Worm (Caenorhabditis elegans) whole organism, L4 larva: ENCODE measurements around the gene AC3.12.

Experiments
- R02D3.7 ChIP-seq: fragments of 150-350 bp; sonication (generic microtip); optimal IDR thresholded peaks from 3 replicates; lab custom pipeline; 2014; ENCODE audit warnings: missing biosample characterization, missing genetic modification characterization
- T20F7.1 ChIP-seq: fragments of 200-800 bp; sonication (Bioruptor generic); optimal IDR thresholded peaks from 2 replicates; lab custom pipeline; 2018; ENCODE audit warnings: mild to moderate bottlenecking, missing genetic modification characterization, missing compliant biosample characterization
- T26A8.4 ChIP-seq: fragments of 200-800 bp; sonication (Bioruptor generic); IDR thresholded peaks from 2 replicates; pipeline ENCODE4 v1.3.6; 2022; ENCODE audit warnings: missing genetic modification characterization, missing compliant biosample characterization
- ZK337.2 ChIP-seq: fragments of 200-800 bp; sonication (Bioruptor generic); IDR thresholded peaks from 2 replicates; pipeline ENCODE4 v1.3.6; 2022; ENCODE audit warnings: missing genetic modification reagents, missing genetic modification characterization, missing compliant biosample characterization
- ama-1 ChIP-seq: fragments of 150-350 bp; optimal IDR thresholded peaks from 2 replicates; lab custom pipeline; 2014; ENCODE audit warnings: inconsistent platforms, mixed read lengths
- arid-1 ChIP-seq: fragments of 200-800 bp; sonication (Bioruptor generic); conservative IDR thresholded peaks from 2 replicates; pipeline ENCODE4 v1.3.6; 2022; ENCODE audit warnings: missing genetic modification reagents, missing genetic modification characterization, missing compliant biosample characterization
- ceh-82 ChIP-seq: sonication (generic microtip); optimal IDR thresholded peaks from 2 replicates; lab custom pipeline; 2017; ENCODE audit warnings: missing biosample characterization, missing genetic modification characterization
- cey-2 ChIP-seq: sonication (generic microtip); optimal IDR thresholded peaks from 3 replicates; lab custom pipeline; 2017; ENCODE audit warnings: missing genetic modification characterization, mild to moderate bottlenecking, missing compliant biosample characterization, antibody characterized with exemption, borderline replicate concordance; ENCODE audit not compliant: insufficient read depth
- ctbp-1 ChIP-seq: fragments of 200-800 bp; sonication (Bioruptor generic); IDR thresholded peaks from 2 replicates; pipeline ENCODE4 v1.3.6; 2022; ENCODE audit warnings: missing genetic modification reagents, missing genetic modification characterization, missing compliant biosample characterization
- daf-12 ChIP-seq: fragments of 150-350 bp; optimal IDR thresholded peaks from 2 replicates; lab custom pipeline; 2014; ENCODE audit warnings: missing biosample characterization, missing genetic modification reagents, missing genetic modification characterization
- daf-16 ChIP-seq, 3 experiments: sonication (generic microtip); optimal IDR thresholded peaks; 2 replicates each; lab custom pipeline; 2016 to 2017; ENCODE audit warnings: missing genetic modification characterization in 3 of 3, missing genetic modification reagents in 3 of 3, mild to moderate bottlenecking in 2 of 3, missing compliant biosample characterization in 2 of 3, missing biosample characterization in 1 of 3, moderate library complexity in 1 of 3
- duxl-1 ChIP-seq: sonication (generic microtip); optimal IDR thresholded peaks from 2 replicates; lab custom pipeline; 2016; ENCODE audit warnings: mild to moderate bottlenecking, missing genetic modification characterization, moderate library complexity, missing compliant biosample characterization; ENCODE audit not compliant: poor library complexity
- egl-27 ChIP-seq: sonication (generic microtip); optimal IDR thresholded peaks from 3 replicates; lab custom pipeline; 2017; ENCODE audit warnings: missing biosample characterization, missing genetic modification reagents, missing genetic modification characterization
- egl-43 ChIP-seq: fragments of 200-800 bp; sonication (Bioruptor generic); IDR thresholded peaks from 2 replicates; pipeline ENCODE4 v1.3.6; 2022; ENCODE audit warnings: missing genetic modification reagents, missing genetic modification characterization, missing compliant biosample characterization
- hif-1 ChIP-seq, 2 experiments: sonication (generic microtip); optimal IDR thresholded peaks; 2 replicates each; lab custom pipeline; 2016 to 2017; ENCODE audit warnings: missing compliant biosample characterization in 2 of 2, missing genetic modification characterization in 2 of 2, missing genetic modification reagents in 2 of 2, missing genotype in 2 of 2, mild to moderate bottlenecking in 1 of 2
- hlh-11 ChIP-seq: fragments of 200-800 bp; sonication (Bioruptor generic); optimal IDR thresholded peaks from 2 replicates; lab custom pipeline; 2018; ENCODE audit warnings: mild to moderate bottlenecking, missing genetic modification characterization, missing compliant biosample characterization
- hlh-30 ChIP-seq: sonication (generic microtip); optimal IDR thresholded peaks from 2 replicates; lab custom pipeline; 2017; ENCODE audit warnings: antibody characterized with exemption, mild to moderate bottlenecking, missing genetic modification characterization, missing compliant biosample characterization; ENCODE audit not compliant: insufficient read depth
- jun-1 ChIP-seq: fragments of 150-350 bp; optimal IDR thresholded peaks from 2 replicates; lab custom pipeline; 2014; ENCODE audit warnings: missing biosample characterization, missing genetic modification reagents, missing genetic modification characterization
- lim-7 ChIP-seq: fragments of 200-800 bp; sonication (Bioruptor generic); IDR thresholded peaks from 2 replicates; pipeline ENCODE4 v1.3.6; 2022; ENCODE audit warnings: missing genetic modification characterization, missing compliant biosample characterization
- lin-15B ChIP-seq: fragments of 150-350 bp; sonication (generic microtip); optimal IDR thresholded peaks from 3 replicates; lab custom pipeline; 2014; ENCODE audit warnings: missing biosample characterization, missing genetic modification characterization
- lin-39 ChIP-seq: fragments of 150-350 bp; optimal IDR thresholded peaks from 2 replicates; lab custom pipeline; 2014; ENCODE audit warnings: missing biosample characterization, missing genetic modification reagents, missing genetic modification characterization
- madf-5 ChIP-seq, 2 experiments: fragments of 200-800 bp; sonication (Bioruptor generic); IDR thresholded peaks; 2 replicates each; pipeline ENCODE4 v1.3.6; 2022; ENCODE audit warnings: missing compliant biosample characterization in 2 of 2, missing genetic modification characterization in 2 of 2
- madf-9 ChIP-seq: fragments of 200-800 bp; sonication (Bioruptor generic); conservative IDR thresholded peaks from 2 replicates; pipeline ENCODE4 v1.3.6; 2022; ENCODE audit warnings: missing genetic modification reagents, missing genetic modification characterization, missing compliant biosample characterization
- mdt-29 ChIP-seq: fragments of 200-800 bp; sonication (Bioruptor generic); IDR thresholded peaks from 2 replicates; pipeline ENCODE4 v1.3.6; 2022; ENCODE audit warnings: missing genetic modification reagents, missing genetic modification characterization, missing compliant biosample characterization
- mxl-2 ChIP-seq: fragments of 200-800 bp; sonication (Bioruptor generic); conservative IDR thresholded peaks from 2 replicates; pipeline ENCODE4 v1.3.6; 2022; ENCODE audit warnings: missing genetic modification reagents, missing genetic modification characterization, missing compliant biosample characterization
- mxl-3 ChIP-seq: fragments of 200-800 bp; sonication (Bioruptor generic); optimal IDR thresholded peaks from 2 replicates; lab custom pipeline; 2018; ENCODE audit warnings: mild to moderate bottlenecking, missing genetic modification characterization, missing compliant biosample characterization
- nhr-10 ChIP-seq: fragments of 150-350 bp; optimal IDR thresholded peaks from 2 replicates; lab custom pipeline; 2014; ENCODE audit warnings: missing biosample characterization, missing genetic modification characterization
- nhr-237 ChIP-seq: sonication (generic microtip); optimal IDR thresholded peaks from 2 replicates; lab custom pipeline; 2017; ENCODE audit warnings: missing biosample characterization, missing genetic modification characterization
- nhr-25 ChIP-seq: sonication (generic microtip); optimal IDR thresholded peaks from 2 replicates; lab custom pipeline; 2017; ENCODE audit warnings: missing genetic modification characterization, mild to moderate bottlenecking, missing compliant biosample characterization, antibody characterized with exemption, moderate library complexity, borderline replicate concordance; ENCODE audit not compliant: insufficient read depth
- nhr-28 ChIP-seq: fragments of 150-350 bp; optimal IDR thresholded peaks from 2 replicates; lab custom pipeline; 2014; ENCODE audit warnings: missing biosample characterization, missing genetic modification characterization
- nhr-41 ChIP-seq: fragments of 200-800 bp; sonication (Bioruptor generic); IDR thresholded peaks from 2 replicates; pipeline ENCODE4 v1.3.6; 2022; ENCODE audit warnings: missing genetic modification reagents, missing genetic modification characterization, missing compliant biosample characterization
- nhr-42 ChIP-seq: fragments of 200-800 bp; sonication (Bioruptor generic); IDR thresholded peaks from 2 replicates; pipeline ENCODE4 v1.3.6; 2022; ENCODE audit warnings: missing genetic modification characterization, missing compliant biosample characterization
- nhr-48 ChIP-seq: sonication (generic microtip); optimal IDR thresholded peaks from 2 replicates; lab custom pipeline; 2016; ENCODE audit warnings: mild to moderate bottlenecking, missing genetic modification characterization, missing compliant biosample characterization
- set-16 ChIP-seq: fragments of 200-800 bp; sonication (Bioruptor generic); IDR thresholded peaks from 2 replicates; pipeline ENCODE4 v1.3.6; 2022; ENCODE audit warnings: missing genetic modification reagents, missing genetic modification characterization, missing compliant biosample characterization
- unc-62 ChIP-seq, 3 experiments: fragments of 150-350 bp in 1 of 3; sonication (generic microtip); optimal IDR thresholded peaks in 2 of 3; peaks in 1 of 3; 1 replicate in 1 of 3; 2 replicates in 2 of 3; lab custom pipeline; 2014 to 2017; ENCODE audit warnings: missing biosample characterization in 3 of 3, missing genetic modification characterization in 3 of 3, missing genetic modification reagents in 3 of 3, missing genotype in 1 of 3
- zfp-2 ChIP-seq: sonication (generic microtip); optimal IDR thresholded peaks from 2 replicates; lab custom pipeline; 2016; ENCODE audit warnings: mild to moderate bottlenecking, missing genetic modification characterization, missing compliant biosample characterization
- zip-2 ChIP-seq: fragments of 150-350 bp; optimal IDR thresholded peaks from 2 replicates; lab custom pipeline; 2014; ENCODE audit warnings: missing biosample characterization, missing genetic modification characterization
- ztf-7 ChIP-seq: fragments of 150-350 bp; optimal IDR thresholded peaks from 2 replicates; lab custom pipeline; 2014; ENCODE audit warnings: missing biosample characterization, missing genetic modification characterization

The AC3.12 gene

DNA sequence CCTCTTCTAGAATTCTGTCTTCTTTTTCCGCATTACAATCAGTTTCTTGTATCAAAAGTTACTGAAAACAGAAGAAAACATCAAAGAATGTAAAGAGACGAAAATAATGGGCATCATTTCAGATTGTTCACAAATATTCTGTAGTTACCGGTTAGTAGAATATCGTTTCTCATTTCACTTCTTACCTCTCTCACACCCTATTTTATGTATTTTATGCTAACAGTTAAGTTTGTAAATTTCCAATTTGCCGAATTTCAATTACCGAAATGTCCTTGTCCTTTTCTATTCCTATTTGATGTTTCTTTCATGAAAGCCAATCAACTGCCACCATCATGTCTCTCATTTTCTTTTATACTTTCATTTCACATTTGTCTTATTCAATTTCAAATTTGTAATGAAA lies 44.3 kb upstream of the AC3.12 start (continued):
- TF ChIP-seq ama-1 (lab: Kevin White, UChicago) (no peak), hlh-11 (tag; lab: Kevin White, UChicago) (no peak), madf-9 (GFP tag; lab: Robert Waterston, UW) (no peak), daf-16 (GFP tag; optimal IDR thresholded peaks at IDR 0.05; lab: Kevin White, UChicago) (no peak), daf-16 (tag; optimal IDR thresholded peaks at IDR 0.05; lab: Kevin White, UChicago) (no peak), lin-15B (tag; lab: Kevin White, UChicago) (no peak), nhr-28 (tag; lab: Kevin White, UChicago) (no peak), lin-39 (tag; lab: Kevin White, UChicago) (no peak), T20F7.1 (GFP tag; lab: Kevin White, UChicago) (peak; percentile 6), mxl-3 (GFP tag; lab: Kevin White, UChicago) (no peak), ceh-82 (tag; lab: Kevin White, UChicago) (no peak), mxl-2 (no peak), egl-43 (GFP tag; lab: Robert Waterston, UW) (no peak), T26A8.4 (GFP tag; lab: Robert Waterston, UW) (peak; percentile 62; the same call in 1 of the 2 replicates), ZK337.2 (no peak), nhr-237 (tag; lab: Kevin White, UChicago) (no peak), nhr-41 (GFP tag; lab: Robert Waterston, UW) (no peak), daf-12 (tag; lab: Kevin White, UChicago) (no peak)

DNA sequence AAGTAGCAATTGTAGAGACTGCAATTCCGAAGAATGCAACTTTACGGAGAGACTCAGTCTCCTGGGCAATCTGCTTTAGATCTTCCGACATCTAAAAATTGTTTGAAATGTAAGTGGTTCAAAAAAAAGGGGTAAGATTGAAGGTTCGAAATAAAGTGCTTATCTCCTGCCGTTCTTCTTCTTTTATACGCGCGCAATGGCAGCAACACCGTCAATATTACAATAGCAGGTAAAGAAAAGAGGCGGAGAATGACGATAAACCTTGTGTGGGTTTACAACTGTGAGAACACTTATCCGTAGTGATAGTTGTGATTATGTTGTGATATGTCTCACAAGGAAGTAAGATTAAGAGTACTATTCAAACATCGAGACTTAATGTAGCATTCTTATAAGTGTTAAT lies 42.6 kb upstream of the AC3.12 start, which contains the start of gene col-13:
TSS of gene col-13 (minus strand) at position 101 of the 400 bp plus-strand sequence.
- TF ChIP-seq cey-2 (tag; lab: Kevin White, UChicago) (no peak), nhr-42 (GFP tag; lab: Robert Waterston, UW) (no peak), R02D3.7 (tag; lab: Kevin White, UChicago) (no peak), zfp-2 (tag; lab: Kevin White, UChicago) (no peak), mdt-29 (no peak), jun-1 (tag; lab: Kevin White, UChicago) (no peak), lim-7 (GFP tag; lab: Robert Waterston, UW) (no peak), nhr-48 (tag; lab: Kevin White, UChicago) (no peak)

DNA sequence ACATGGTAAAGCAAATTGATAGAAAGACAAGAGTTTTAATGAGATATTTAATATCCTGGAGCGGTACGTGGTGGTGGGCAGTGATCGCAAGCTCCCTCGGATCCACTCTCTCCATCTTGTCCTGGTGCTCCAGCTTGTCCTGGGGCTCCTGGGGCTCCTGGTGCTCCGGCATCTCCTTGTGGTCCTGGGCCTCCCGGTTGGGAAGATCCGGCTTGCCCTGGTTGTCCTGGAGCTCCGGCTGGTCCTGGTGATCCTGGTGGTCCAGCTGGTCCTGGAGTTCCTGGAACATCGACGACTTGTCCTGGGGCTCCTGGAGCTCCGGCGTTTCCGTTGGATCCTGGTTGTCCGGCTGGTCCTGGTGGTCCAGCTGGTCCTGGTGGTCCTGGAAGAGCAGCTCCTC lies 41.6 kb upstream of the AC3.12 start:
- TF ChIP-seq set-16 (GFP tag; lab: Robert Waterston, UW) (peak; percentile 96), madf-5 (GFP tag; IDR thresholded peaks at IDR 0.05; lab: Robert Waterston, UW) (peak in 1 of 2 experiments; percentile 59; a peak in 1 of 4 replicates)

DNA sequence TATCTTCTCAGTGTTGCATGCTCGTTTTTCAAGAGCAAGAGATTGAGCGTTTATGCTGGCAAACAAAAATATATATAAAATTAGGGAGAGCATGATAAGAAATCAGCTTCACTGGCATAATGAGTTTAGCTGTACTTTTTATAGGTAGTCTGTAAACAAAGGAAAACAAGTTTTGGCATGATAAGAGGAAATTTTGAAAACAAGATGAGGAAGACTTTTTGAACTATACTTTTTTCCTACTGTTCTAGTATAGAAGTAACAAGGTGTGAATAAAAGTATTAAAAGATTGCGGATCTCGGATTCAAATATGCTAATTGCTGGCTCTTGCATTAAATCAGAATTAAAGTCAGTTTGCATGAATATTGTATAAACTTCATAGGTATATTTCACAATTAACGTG lies 39.8 kb upstream of the AC3.12 start, which contains the start of gene F15H10.5:
TSS of gene F15H10.5 (minus strand) at position 101 of the 400 bp plus-strand sequence.
- TF ChIP-seq zip-2 (tag; lab: Kevin White, UChicago), result no peak

DNA sequence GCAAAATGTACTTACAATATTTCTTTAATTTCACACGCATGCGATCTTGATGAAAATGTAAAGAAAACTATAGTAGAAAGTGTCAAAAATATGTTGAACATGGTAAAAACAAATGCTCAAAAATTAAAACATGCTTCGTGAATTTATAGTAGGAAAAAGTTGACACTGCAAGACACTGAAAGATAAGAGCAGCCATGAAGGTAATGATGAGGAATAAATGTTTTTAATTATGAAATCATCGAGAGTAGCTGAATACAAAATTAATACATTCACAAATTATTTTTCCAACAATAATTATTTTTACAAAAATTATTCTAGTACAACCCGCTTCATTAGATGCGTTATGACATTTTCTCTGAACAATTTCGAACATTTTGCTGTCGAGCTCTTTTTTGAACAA lies 37.7 kb upstream of the AC3.12 start, which contains the start of gene F15H10.10:
TSS of gene F15H10.10 (minus strand) at position 101 of the 400 bp plus-strand sequence.
- no peak for TF ChIP-seq ztf-7
- no peak for TF ChIP-seq ama-1 (lab: Kevin White, UChicago)
- no peak for TF ChIP-seq hlh-30 (tag; lab: Kevin White, UChicago)
- no peak for TF ChIP-seq daf-16 (GFP tag; optimal IDR thresholded peaks at IDR 0.05; lab: Kevin White, UChicago)
- TF ChIP-seq daf-16 (tag; optimal IDR thresholded peaks at IDR 0.05; lab: Kevin White, UChicago), result no peak
- no peak for TF ChIP-seq egl-27 (tag; lab: Kevin White, UChicago)
- no peak for TF ChIP-seq set-16 (GFP tag; lab: Robert Waterston, UW)
- no peak for TF ChIP-seq lin-15B (tag; lab: Kevin White, UChicago)
- TF ChIP-seq zip-2 (tag; lab: Kevin White, UChicago), result no peak
- no peak for TF ChIP-seq duxl-1
- no peak for TF ChIP-seq lim-7 (GFP tag; lab: Robert Waterston, UW)
- no peak for TF ChIP-seq arid-1 (GFP tag; lab: Robert Waterston, UW)
- no peak for TF ChIP-seq nhr-25
- no peak for TF ChIP-seq T26A8.4 (GFP tag; lab: Robert Waterston, UW)
- TF ChIP-seq unc-62 (GFP tag; optimal IDR thresholded peaks at IDR 0.05 in 1 of 2; lab: Kevin White, UChicago), result no peak
- no peak for TF ChIP-seq unc-62 (tag; optimal IDR thresholded peaks at IDR 0.05; lab: Kevin White, UChicago)
- TF ChIP-seq ctbp-1 (GFP tag; lab: Robert Waterston, UW), result no peak
- no peak for TF ChIP-seq nhr-10 (tag; lab: Kevin White, UChicago)
- TF ChIP-seq daf-12 (tag; lab: Kevin White, UChicago), result no peak
- no peak for TF ChIP-seq hif-1 (tag; optimal IDR thresholded peaks at IDR 0.05; lab: Kevin White, UChicago)
